Fruit fly (Drosophila melanogaster) whole organism, pupa: ENCODE data around the gene CG18304.

Experiments used
- CG10348 ChIP-seq: fragments of 200-800 bp; sonication (Bioruptor generic); IDR thresholded peaks from 2 replicates; pipeline ENCODE4 v1.3.6; 2022; ENCODE audit warnings: missing biosample characterization, missing genetic modification characterization
- CG12605 ChIP-seq: fragments of 200-800 bp; sonication (Bioruptor generic); IDR thresholded peaks from 2 replicates; pipeline ENCODE4 v1.3.6; 2022; ENCODE audit warnings: missing biosample characterization, missing genetic modification characterization
- CG15710 ChIP-seq: fragments of 200-800 bp; sonication (Bioruptor generic); optimal IDR thresholded peaks from 2 replicates; lab custom pipeline; 2018; ENCODE audit warnings: missing biosample characterization, mild to moderate bottlenecking, missing genetic modification characterization, moderate library complexity
- CG17806 ChIP-seq: fragments of 200-800 bp; sonication (Bioruptor generic); optimal IDR thresholded peaks from 2 replicates; lab custom pipeline; 2018; ENCODE audit warnings: missing biosample characterization, mild to moderate bottlenecking, missing genetic modification characterization, moderate library complexity
- CG32121 ChIP-seq: fragments of 200-800 bp; sonication (Bioruptor generic); IDR thresholded peaks from 2 replicates; pipeline ENCODE4 v1.3.6; 2022; ENCODE audit warnings: missing biosample characterization, missing genetic modification characterization
- CG34367 ChIP-seq: fragments of 200-800 bp; sonication (Bioruptor generic); optimal IDR thresholded peaks from 2 replicates; lab custom pipeline; 2018; ENCODE audit warnings: missing biosample characterization, mild to moderate bottlenecking, missing genetic modification characterization
- CG4496 ChIP-seq: fragments of 200-800 bp; sonication (Bioruptor generic); IDR thresholded peaks from 3 replicates; pipeline ENCODE4 v1.3.6; 2022; ENCODE audit warnings: missing biosample characterization, missing genetic modification characterization
- CG8159 ChIP-seq: fragments of 200-800 bp; sonication (Bioruptor generic); optimal IDR thresholded peaks from 3 replicates; lab custom pipeline; 2018; ENCODE audit warnings: missing biosample characterization, mild to moderate bottlenecking, missing genetic modification characterization, moderate library complexity
- CG8301 ChIP-seq: fragments of 200-800 bp; sonication (Bioruptor generic); optimal IDR thresholded peaks from 2 replicates; lab custom pipeline; 2018; ENCODE audit warnings: missing biosample characterization, mild to moderate bottlenecking, missing genetic modification characterization
- EcR ChIP-seq: fragments of 200-800 bp; sonication (Bioruptor generic); optimal IDR thresholded peaks from 3 replicates; lab custom pipeline; 2019; ENCODE audit warnings: missing biosample characterization, missing genetic modification characterization, mild to moderate bottlenecking, moderate library complexity, missing genetic modification reagents
- Ets98B ChIP-seq: fragments of 200-800 bp; sonication (Bioruptor generic); IDR thresholded peaks from 2 replicates; pipeline ENCODE4 v1.3.6; 2022; ENCODE audit warnings: missing biosample characterization, missing genetic modification characterization
- Snoo ChIP-seq: fragments of 200-800 bp; sonication (Bioruptor generic); optimal IDR thresholded peaks from 3 replicates; lab custom pipeline; 2017; ENCODE audit warnings: missing biosample characterization, mild to moderate bottlenecking, missing genetic modification characterization, inconsistent platforms
- gl ChIP-seq: fragments of 200-800 bp; sonication (Bioruptor generic); optimal IDR thresholded peaks from 2 replicates; lab custom pipeline; 2018; ENCODE audit warnings: missing biosample characterization, mild to moderate bottlenecking, missing genetic modification characterization

- TF ChIP-seq CG32121 (GFP tag; lab: Robert Waterston, UW), result peak; percentile 86
- TF ChIP-seq gl (tag; lab: Kevin White, UChicago), result peak; percentile 25
- peak; percentile 87 for TF ChIP-seq CG4496 (GFP tag; lab: Robert Waterston, UW)
- no peak for TF ChIP-seq CG8301 (tag; lab: Kevin White, UChicago)
- no peak for TF ChIP-seq CG10348 (GFP tag; lab: Robert Waterston, UW)
- TF ChIP-seq Ets98B, result peak; percentile 85
- TF ChIP-seq EcR, result no peak
- TF ChIP-seq CG15710 (tag; lab: Kevin White, UChicago), result peak; percentile 92
- TF ChIP-seq CG34367 (tag; lab: Kevin White, UChicago), result peak; percentile 48
- TF ChIP-seq CG8159 (tag; lab: Kevin White, UChicago), result peak; percentile 82
- TF ChIP-seq CG12605 (GFP tag; lab: Robert Waterston, UW), result no peak
- peak; percentile 86 for TF ChIP-seq CG17806 (tag; lab: Kevin White, UChicago)
- peak; percentile 30 for TF ChIP-seq Snoo (tag; lab: Kevin White, UChicago)
Observed at dm6 chr2L:6950096-6950495, 7.5 kb upstream of the CG18304 start, which contains the start of the genes Gas41 and SA1.
